Fruit fly (Drosophila melanogaster) whole organism, prepupa: ENCODE measurements around the gene wapl.

Experiments used
- CG32006 ChIP-seq: fragments of 200-800 bp; sonication (Bioruptor generic); optimal IDR thresholded peaks from 3 replicates; lab custom pipeline; 2017; ENCODE audit warnings: missing biosample characterization, mild to moderate bottlenecking, missing genetic modification characterization
- CG3919 ChIP-seq: fragments of 200-800 bp; sonication (Bioruptor generic); optimal IDR thresholded peaks from 3 replicates; lab custom pipeline; 2016; ENCODE audit warnings: missing biosample characterization, missing genetic modification characterization
- Hr39 ChIP-seq: fragments of 200-800 bp; sonication (Bioruptor generic); optimal IDR thresholded peaks from 2 replicates; lab custom pipeline; 2016; ENCODE audit warnings: missing biosample characterization, missing genetic modification characterization
- fd85E ChIP-seq: fragments of 200-800 bp; sonication (Bioruptor generic); optimal IDR thresholded peaks from 3 replicates; lab custom pipeline; 2016; ENCODE audit warnings: missing biosample characterization, missing genetic modification characterization
- spab ChIP-seq: fragments of 200-800 bp; sonication (Bioruptor generic); optimal IDR thresholded peaks from 2 replicates; lab custom pipeline; 2017; ENCODE audit warnings: missing biosample characterization, mild to moderate bottlenecking, missing genetic modification characterization, missing genetic modification reagents

DNA sequence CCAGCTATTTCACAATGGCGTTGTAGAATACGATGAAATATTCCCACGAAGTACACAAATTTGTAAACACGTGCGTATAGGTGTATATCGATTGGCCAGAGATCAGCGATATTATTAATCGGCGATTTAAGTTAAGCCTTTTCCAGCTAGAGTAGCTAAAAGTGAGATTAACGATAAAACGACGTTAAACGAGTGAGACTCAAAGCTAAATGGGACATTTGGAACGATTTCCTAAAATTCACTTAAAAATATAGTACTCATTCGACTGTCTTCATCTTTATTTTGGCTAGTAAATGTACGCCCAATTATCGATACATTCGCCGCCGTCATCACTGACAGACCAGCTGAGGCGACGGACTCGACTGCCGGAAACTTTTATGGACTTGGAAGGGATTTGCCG lies 25.8 kb upstream of the wapl start, which contains the start of the genes Nmd3 and CG17776:
- TF ChIP-seq fd85E (GFP tag; lab: Kevin White, UChicago) (no peak), CG32006 (GFP tag; lab: Kevin White, UChicago) (no peak), Hr39 (GFP tag; lab: Kevin White, UChicago) (no peak), spab (GFP tag; lab: Kevin White, UChicago) (no peak), CG3919 (GFP tag; lab: Kevin White, UChicago) (no peak)
